Worm (Caenorhabditis elegans) whole organism, L4 larva: ENCODE measurements around the gene hlh-6.
A peak's percentile ranks its signal among the peaks of the same experiment; 100 is the strongest.

ENCODE experiments used
- F44E2.7 ChIP-seq: fragments of 200-800 bp; sonication (Bioruptor generic); IDR thresholded peaks from 2 replicates; pipeline ENCODE4 v2.1.2; 2022; ENCODE audit warnings: missing genetic modification characterization, missing compliant biosample characterization
- T26A8.4 ChIP-seq: fragments of 200-800 bp; sonication (Bioruptor generic); IDR thresholded peaks from 2 replicates; pipeline ENCODE4 v1.3.6; 2022; ENCODE audit warnings: missing genetic modification characterization, missing compliant biosample characterization
- Y75B8A.6 ChIP-seq: fragments of 200-800 bp; sonication (Bioruptor generic); IDR thresholded peaks from 2 replicates; pipeline ENCODE4 v1.3.6; 2022; ENCODE audit warnings: missing genetic modification reagents, missing genetic modification characterization, missing compliant biosample characterization
- ZK337.2 ChIP-seq: fragments of 200-800 bp; sonication (Bioruptor generic); IDR thresholded peaks from 2 replicates; pipeline ENCODE4 v1.3.6; 2022; ENCODE audit warnings: missing genetic modification reagents, missing genetic modification characterization, missing compliant biosample characterization
- ZK546.5 ChIP-seq, 2 experiments: sonication (generic microtip); optimal IDR thresholded peaks; 2 replicates each; lab custom pipeline; 2017; ENCODE audit warnings: missing biosample characterization in 2 of 2, missing genetic modification characterization in 2 of 2
- aha-1 ChIP-seq: fragments of 150-350 bp; peaks from one replicate; lab custom pipeline; 2014; ENCODE audit warnings: missing biosample characterization, missing genetic modification characterization
- ama-1 ChIP-seq: fragments of 150-350 bp; optimal IDR thresholded peaks from 2 replicates; lab custom pipeline; 2014; ENCODE audit warnings: inconsistent platforms, mixed read lengths
- arid-1 ChIP-seq: fragments of 200-800 bp; sonication (Bioruptor generic); conservative IDR thresholded peaks from 2 replicates; pipeline ENCODE4 v1.3.6; 2022; ENCODE audit warnings: missing genetic modification reagents, missing genetic modification characterization, missing compliant biosample characterization
- ceh-28 ChIP-seq: fragments of 150-350 bp; optimal IDR thresholded peaks from 2 replicates; lab custom pipeline; 2014; ENCODE audit warnings: missing biosample characterization, missing genetic modification reagents, missing genetic modification characterization
- ceh-44 ChIP-seq: fragments of 200-800 bp; sonication (Bioruptor generic); IDR thresholded peaks from 2 replicates; pipeline ENCODE4 v1.3.6; 2022; ENCODE audit warnings: missing genetic modification reagents, missing genetic modification characterization, missing compliant biosample characterization
- cey-2 ChIP-seq: sonication (generic microtip); optimal IDR thresholded peaks from 3 replicates; lab custom pipeline; 2017; ENCODE audit warnings: missing genetic modification characterization, mild to moderate bottlenecking, missing compliant biosample characterization, antibody characterized with exemption, borderline replicate concordance; ENCODE audit not compliant: insufficient read depth
- daf-12 ChIP-seq: fragments of 150-350 bp; optimal IDR thresholded peaks from 2 replicates; lab custom pipeline; 2014; ENCODE audit warnings: missing biosample characterization, missing genetic modification reagents, missing genetic modification characterization
- daf-16 ChIP-seq, 3 experiments: sonication (generic microtip); optimal IDR thresholded peaks; 2 replicates each; lab custom pipeline; 2016 to 2017; ENCODE audit warnings: missing genetic modification characterization in 3 of 3, missing genetic modification reagents in 3 of 3, mild to moderate bottlenecking in 2 of 3, missing compliant biosample characterization in 2 of 3, missing biosample characterization in 1 of 3, moderate library complexity in 1 of 3
- daf-19 ChIP-seq: fragments of 200-800 bp; sonication (Bioruptor generic); conservative IDR thresholded peaks from 2 replicates; pipeline ENCODE4 v1.3.6; 2022; ENCODE audit warnings: missing genetic modification characterization, missing compliant biosample characterization
- duxl-1 ChIP-seq: sonication (generic microtip); optimal IDR thresholded peaks from 2 replicates; lab custom pipeline; 2016; ENCODE audit warnings: mild to moderate bottlenecking, missing genetic modification characterization, moderate library complexity, missing compliant biosample characterization; ENCODE audit not compliant: poor library complexity
- dve-1 ChIP-seq: sonication (generic microtip); optimal IDR thresholded peaks from 2 replicates; lab custom pipeline; 2017; ENCODE audit warnings: antibody characterized with exemption, mild to moderate bottlenecking, missing genetic modification characterization, missing compliant biosample characterization; ENCODE audit not compliant: insufficient read depth
- egl-43 ChIP-seq: fragments of 200-800 bp; sonication (Bioruptor generic); IDR thresholded peaks from 2 replicates; pipeline ENCODE4 v1.3.6; 2022; ENCODE audit warnings: missing genetic modification reagents, missing genetic modification characterization, missing compliant biosample characterization
- fkh-10 ChIP-seq: fragments of 150-350 bp; optimal IDR thresholded peaks from 2 replicates; lab custom pipeline; 2014; ENCODE audit warnings: missing biosample characterization, missing genetic modification reagents, missing genetic modification characterization
- fos-1 ChIP-seq: fragments of 150-350 bp; optimal IDR thresholded peaks from 2 replicates; lab custom pipeline; 2014; ENCODE audit warnings: missing biosample characterization, missing genetic modification characterization
- hif-1 ChIP-seq, 2 experiments: sonication (generic microtip); optimal IDR thresholded peaks; 2 replicates each; lab custom pipeline; 2016 to 2017; ENCODE audit warnings: missing compliant biosample characterization in 2 of 2, missing genetic modification characterization in 2 of 2, missing genetic modification reagents in 2 of 2, missing genotype in 2 of 2, mild to moderate bottlenecking in 1 of 2
- hmg-1.1 ChIP-seq: fragments of 200-800 bp; sonication (Bioruptor generic); IDR thresholded peaks from 2 replicates; pipeline ENCODE4 v1.3.6; 2022; ENCODE audit warnings: missing genetic modification reagents, missing genetic modification characterization, missing compliant biosample characterization
- lin-1 ChIP-seq: fragments of 200-800 bp; sonication (Bioruptor generic); IDR thresholded peaks from 2 replicates; pipeline ENCODE4 v1.3.6; 2022; ENCODE audit warnings: missing genetic modification reagents, missing genetic modification characterization, missing compliant biosample characterization
- lin-13 ChIP-seq: fragments of 150-350 bp; optimal IDR thresholded peaks from 2 replicates; lab custom pipeline; 2014; ENCODE audit warnings: missing biosample characterization, missing genetic modification reagents, missing genetic modification characterization
- lin-38 ChIP-seq: fragments of 200-800 bp; sonication (Bioruptor generic); IDR thresholded peaks from 2 replicates; pipeline ENCODE4 v1.3.6; 2022; ENCODE audit warnings: missing genetic modification reagents, missing genetic modification characterization, missing compliant biosample characterization
- lir-3 ChIP-seq: sonication (generic microtip); optimal IDR thresholded peaks from 2 replicates; lab custom pipeline; 2016; ENCODE audit warnings: mild to moderate bottlenecking, missing genetic modification characterization, missing compliant biosample characterization
- mdl-1 ChIP-seq, 2 experiments: fragments of 150-350 bp in 1 of 2; sonication (generic microtip) in 1 of 2; optimal IDR thresholded peaks; 2 replicates each; lab custom pipeline; 2014 to 2017; ENCODE audit warnings: missing biosample characterization in 2 of 2, missing genetic modification characterization in 2 of 2
- mes-2 ChIP-seq: sonication (generic microtip); optimal IDR thresholded peaks from 2 replicates; lab custom pipeline; 2016; ENCODE audit warnings: missing genotype, mild to moderate bottlenecking, missing genetic modification characterization, missing compliant biosample characterization; ENCODE audit not compliant: poor library complexity, severe bottlenecking
- nhr-237 ChIP-seq: sonication (generic microtip); optimal IDR thresholded peaks from 2 replicates; lab custom pipeline; 2017; ENCODE audit warnings: missing biosample characterization, missing genetic modification characterization
- nhr-41 ChIP-seq: fragments of 200-800 bp; sonication (Bioruptor generic); IDR thresholded peaks from 2 replicates; pipeline ENCODE4 v1.3.6; 2022; ENCODE audit warnings: missing genetic modification reagents, missing genetic modification characterization, missing compliant biosample characterization
- nhr-48 ChIP-seq: sonication (generic microtip); optimal IDR thresholded peaks from 2 replicates; lab custom pipeline; 2016; ENCODE audit warnings: mild to moderate bottlenecking, missing genetic modification characterization, missing compliant biosample characterization
- nhr-77 ChIP-seq: fragments of 150-350 bp; optimal IDR thresholded peaks from 2 replicates; lab custom pipeline; 2014; ENCODE audit warnings: missing biosample characterization, missing genetic modification characterization
- set-16 ChIP-seq: fragments of 200-800 bp; sonication (Bioruptor generic); IDR thresholded peaks from 2 replicates; pipeline ENCODE4 v1.3.6; 2022; ENCODE audit warnings: missing genetic modification reagents, missing genetic modification characterization, missing compliant biosample characterization
- tag-97 ChIP-seq: fragments of 200-800 bp; sonication (Bioruptor generic); IDR thresholded peaks from 2 replicates; pipeline ENCODE4 v1.3.6; 2022; ENCODE audit warnings: missing genetic modification characterization, missing compliant biosample characterization
- unc-39 ChIP-seq: sonication (generic microtip); optimal IDR thresholded peaks from 2 replicates; lab custom pipeline; 2017; ENCODE audit warnings: missing biosample characterization, missing genetic modification characterization
- unc-62 ChIP-seq, 3 experiments: fragments of 150-350 bp in 1 of 3; sonication (generic microtip); optimal IDR thresholded peaks in 2 of 3; peaks in 1 of 3; 1 replicate in 1 of 3; 2 replicates in 2 of 3; lab custom pipeline; 2014 to 2017; ENCODE audit warnings: missing biosample characterization in 3 of 3, missing genetic modification characterization in 3 of 3, missing genetic modification reagents in 3 of 3, missing genotype in 1 of 3
- zag-1 ChIP-seq: fragments of 150-350 bp; optimal IDR thresholded peaks from 2 replicates; lab custom pipeline; 2014; ENCODE audit warnings: missing biosample characterization, missing genetic modification characterization
- zfp-3 ChIP-seq: fragments of 200-800 bp; sonication (Bioruptor generic); conservative IDR thresholded peaks from 2 replicates; pipeline ENCODE4 v1.3.6; 2022; ENCODE audit warnings: missing genetic modification reagents, missing genetic modification characterization, missing compliant biosample characterization

The hlh-6 gene

DNA sequence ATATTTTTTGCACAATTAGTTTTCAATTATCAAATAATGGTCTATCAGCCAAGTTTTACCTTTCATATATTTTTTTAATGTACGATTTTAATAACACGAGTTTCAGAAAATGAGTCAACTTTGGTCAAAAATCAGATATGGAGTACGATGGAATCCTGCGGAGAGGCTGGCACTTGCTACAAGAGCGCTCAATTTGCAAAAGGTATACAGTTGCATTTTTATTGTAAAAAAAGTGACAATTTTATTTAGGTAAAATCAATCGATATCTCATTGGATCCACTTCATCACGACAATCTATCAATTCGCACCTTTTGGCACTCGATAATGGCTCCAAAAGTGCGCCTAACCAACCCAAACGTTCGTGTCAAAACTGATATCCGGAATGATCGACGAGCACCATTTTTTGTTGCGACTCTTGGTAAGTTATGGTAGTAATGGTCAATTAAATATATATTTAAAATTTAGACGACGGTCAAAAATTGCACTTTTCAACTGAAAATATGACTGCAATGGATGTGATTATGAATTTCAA, 17.0 kb downstream of the hlh-6 start, which contains the start of gene mrpl-53:
Gene mrpl-53, plus strand, starts transcription at position 107 of the 532 bp plus-strand sequence.
- TF ChIP-seq T26A8.4 (GFP tag; lab: Robert Waterston, UW), result no peak
- TF ChIP-seq ama-1 (lab: Kevin White, UChicago), result peak; percentile 6
- TF ChIP-seq mdl-1 (tag; optimal IDR thresholded peaks at IDR 0.05; lab: Kevin White, UChicago), result no peak
- no peak for TF ChIP-seq ZK546.5 (tag; optimal IDR thresholded peaks at IDR 0.05; lab: Kevin White, UChicago)
- TF ChIP-seq ceh-44 (GFP tag; lab: Robert Waterston, UW), result no peak
- TF ChIP-seq lir-3 (tag; lab: Kevin White, UChicago), result no peak
- no peak for TF ChIP-seq fkh-10 (GFP tag; lab: Kevin White, UChicago)
- no peak for TF ChIP-seq daf-12 (tag; lab: Kevin White, UChicago)
- TF ChIP-seq tag-97 (GFP tag; lab: Robert Waterston, UW), result no peak
- TF ChIP-seq hif-1 (tag; optimal IDR thresholded peaks at IDR 0.05; lab: Kevin White, UChicago), result peak in 1 of 2 experiments; percentile 8
- TF ChIP-seq ZK337.2 (GFP tag; lab: Robert Waterston, UW), result no peak
- TF ChIP-seq mes-2 (tag; lab: Kevin White, UChicago), result no peak
- TF ChIP-seq Y75B8A.6 (GFP tag; lab: Robert Waterston, UW), result no peak
- peak; percentile 1 for TF ChIP-seq dve-1 (tag; lab: Kevin White, UChicago)
- no peak for TF ChIP-seq fos-1 (tag; lab: Kevin White, UChicago)
- no peak for TF ChIP-seq cey-2
- no peak for TF ChIP-seq egl-43 (GFP tag; lab: Robert Waterston, UW)
- no peak for TF ChIP-seq F44E2.7 (GFP tag; lab: Robert Waterston, UW)
- TF ChIP-seq zfp-3 (GFP tag; lab: Robert Waterston, UW), result 0 out of 2 replicates have a peak, but pooled peaks have one; percentile 65
- TF ChIP-seq hmg-1.1 (GFP tag; lab: Robert Waterston, UW), result no peak
- no peak for TF ChIP-seq daf-19
- no peak for TF ChIP-seq lin-13 (GFP tag; lab: Kevin White, UChicago)
- TF ChIP-seq zag-1 (tag; lab: Kevin White, UChicago), result no peak
- TF ChIP-seq lin-1, result no peak
- TF ChIP-seq daf-16 (GFP tag; optimal IDR thresholded peaks at IDR 0.05; lab: Kevin White, UChicago), result peak in 1 of 2 experiments; percentile 8
- no peak for TF ChIP-seq daf-16 (tag; optimal IDR thresholded peaks at IDR 0.05; lab: Kevin White, UChicago)
- no peak for TF ChIP-seq set-16 (GFP tag; lab: Robert Waterston, UW)
- no peak for TF ChIP-seq nhr-77 (tag; lab: Kevin White, UChicago)
- TF ChIP-seq aha-1 (tag; lab: Kevin White, UChicago), result peak; percentile 92
- 0 out of 2 replicates have a peak, but pooled peaks have one; percentile 7 for TF ChIP-seq arid-1 (GFP tag; lab: Robert Waterston, UW)
- no peak for TF ChIP-seq unc-62 (GFP tag; optimal IDR thresholded peaks at IDR 0.05 in 1 of 2; lab: Kevin White, UChicago)
- TF ChIP-seq unc-62 (tag; optimal IDR thresholded peaks at IDR 0.05; lab: Kevin White, UChicago), result no peak

DNA sequence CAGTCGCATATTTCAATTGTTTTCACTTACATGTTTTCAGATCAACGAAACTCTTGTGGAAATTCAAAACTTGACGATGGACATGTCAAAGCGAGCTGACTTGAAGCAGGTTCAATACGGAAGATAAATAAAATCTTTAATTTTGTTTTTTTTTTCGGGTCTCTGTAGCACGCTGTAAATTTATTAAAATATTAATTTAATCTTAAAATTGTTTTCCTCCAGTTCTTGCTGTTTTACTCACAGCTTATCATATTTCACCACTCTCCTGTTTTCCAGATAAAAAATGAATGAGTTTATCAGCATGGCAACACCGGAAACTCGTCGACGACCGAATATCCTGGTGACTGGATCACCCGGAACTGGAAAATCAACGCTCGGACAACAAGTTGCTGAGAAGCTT, 18.2 kb downstream of the hlh-6 start, which contains the start of gene E02H1.6:
Gene E02H1.6, plus strand, starts transcription at position 301 of the 400 bp plus-strand sequence.
- no peak for TF ChIP-seq nhr-237 (tag; lab: Kevin White, UChicago)
- TF ChIP-seq unc-39 (tag; lab: Kevin White, UChicago), result no peak
- TF ChIP-seq nhr-48 (tag; lab: Kevin White, UChicago), result no peak
- TF ChIP-seq ceh-28 (tag; lab: Kevin White, UChicago), result no peak
- no peak for TF ChIP-seq nhr-41
- no peak for TF ChIP-seq lin-38 (GFP tag; lab: Robert Waterston, UW)
- no peak for TF ChIP-seq duxl-1 (tag; lab: Kevin White, UChicago)
